Fruit fly (Drosophila melanogaster) whole organism, embryonic: ENCODE measurements around the gene CG33181.

Experiments used
- Asciz ChIP-seq: fragments of 200-800 bp; sonication (Bioruptor generic); optimal IDR thresholded peaks from 2 replicates; lab custom pipeline; 2017; ENCODE audit warnings: missing biosample characterization, mild to moderate bottlenecking, missing genetic modification characterization, missing genetic modification reagents
- Bgb ChIP-seq: fragments of 200-800 bp; sonication (Bioruptor generic); IDR thresholded peaks from 2 replicates; pipeline ENCODE4 v1.3.6; 2022; ENCODE audit warnings: missing biosample characterization, missing genetic modification characterization; ENCODE audit not compliant: partially characterized antibody
- Blimp-1 ChIP-seq: fragments of 200-800 bp; sonication (Bioruptor generic); optimal IDR thresholded peaks from 3 replicates; lab custom pipeline; 2018; ENCODE audit warnings: missing biosample characterization, missing genetic modification characterization, mild to moderate bottlenecking, moderate library complexity, missing genetic modification reagents
- CG11085 ChIP-seq: fragments of 200-800 bp; sonication (Bioruptor generic); IDR thresholded peaks from 2 replicates; pipeline ENCODE4 v1.3.6; 2022; ENCODE audit warnings: missing biosample characterization, missing genetic modification characterization
- CG11398 ChIP-seq: fragments of 200-800 bp; sonication (Bioruptor generic); optimal IDR thresholded peaks from 2 replicates; lab custom pipeline; 2016; ENCODE audit warnings: missing biosample characterization, missing genetic modification characterization
- CG11504 ChIP-seq: fragments of 200-800 bp; sonication (Bioruptor generic); optimal IDR thresholded peaks from 3 replicates; lab custom pipeline; 2019; ENCODE audit warnings: missing biosample characterization, mild to moderate bottlenecking, missing genetic modification characterization, moderate library complexity
- CG13894 ChIP-seq: fragments of 200-800 bp; sonication (Bioruptor generic); optimal IDR thresholded peaks from 3 replicates; lab custom pipeline; 2018; ENCODE audit warnings: missing biosample characterization, mild to moderate bottlenecking, missing genetic modification characterization, moderate library complexity
- CG14860 ChIP-seq: fragments of 200-800 bp; sonication (Bioruptor generic); IDR thresholded peaks from 3 replicates; pipeline ENCODE4 v1.3.6; 2022; ENCODE audit warnings: missing biosample characterization, missing genetic modification characterization; ENCODE audit not compliant: partially characterized antibody
- CG15269 ChIP-seq: fragments of 200-800 bp; sonication (Bioruptor generic); optimal IDR thresholded peaks from 2 replicates; lab custom pipeline; 2018; ENCODE audit warnings: missing biosample characterization, mild to moderate bottlenecking, missing genetic modification characterization, moderate library complexity
- CG15514 ChIP-seq: fragments of 200-800 bp; sonication (Bioruptor generic); optimal IDR thresholded peaks from 3 replicates; lab custom pipeline; 2017; ENCODE audit warnings: missing biosample characterization, missing genetic modification characterization, mild to moderate bottlenecking, moderate library complexity, missing genetic modification reagents
- CG1602 ChIP-seq: fragments of 200-800 bp; sonication (Bioruptor generic); optimal IDR thresholded peaks from 3 replicates; lab custom pipeline; 2016; ENCODE audit warnings: missing biosample characterization, missing genetic modification characterization
- CG17328 ChIP-seq: fragments of 200-800 bp; sonication (Bioruptor generic); IDR thresholded peaks from 2 replicates; pipeline ENCODE4 v1.3.6; 2022; ENCODE audit warnings: missing biosample characterization, missing genetic modification characterization
- CG17359 ChIP-seq: fragments of 200-800 bp; sonication (Bioruptor generic); optimal IDR thresholded peaks from 3 replicates; lab custom pipeline; 2018; ENCODE audit warnings: missing biosample characterization, mild to moderate bottlenecking, missing genetic modification characterization, moderate library complexity
- CG17361 ChIP-seq: fragments of 200-800 bp; sonication (Bioruptor generic); IDR thresholded peaks from 3 replicates; pipeline ENCODE4 v1.3.6; 2022; ENCODE audit warnings: missing biosample characterization, missing genetic modification characterization
- CG17612 ChIP-seq: fragments of 200-800 bp; sonication (Bioruptor generic); IDR thresholded peaks from 2 replicates; pipeline ENCODE4 v1.3.6; 2022; ENCODE audit warnings: missing biosample characterization, missing genetic modification characterization
- CG2875 ChIP-seq: fragments of 200-800 bp; sonication (Bioruptor generic); optimal IDR thresholded peaks from 2 replicates; lab custom pipeline; 2017; ENCODE audit warnings: missing biosample characterization, mild to moderate bottlenecking, missing genetic modification characterization, missing genetic modification reagents
- CG32772 ChIP-seq: fragments of 200-800 bp; sonication (Bioruptor generic); IDR thresholded peaks from 2 replicates; pipeline ENCODE4 v1.3.6; 2022; ENCODE audit warnings: missing biosample characterization, missing genetic modification characterization
- CG34224 ChIP-seq: fragments of 200-800 bp; sonication (Bioruptor generic); IDR thresholded peaks from 3 replicates; pipeline ENCODE4 v1.3.6; 2022; ENCODE audit warnings: missing biosample characterization, missing genetic modification characterization; ENCODE audit not compliant: partially characterized antibody
- CG3838 ChIP-seq: fragments of 200-800 bp; sonication (Bioruptor generic); optimal IDR thresholded peaks from 3 replicates; lab custom pipeline; 2016; ENCODE audit warnings: missing biosample characterization, missing genetic modification characterization
- CG3847 ChIP-seq: fragments of 200-800 bp; sonication (Bioruptor generic); IDR thresholded peaks from 2 replicates; pipeline ENCODE4 v1.3.6; 2022; ENCODE audit warnings: missing biosample characterization, missing genetic modification characterization
- CG7271 ChIP-seq: fragments of 200-800 bp; sonication (Bioruptor generic); optimal IDR thresholded peaks from 2 replicates; lab custom pipeline; 2018; ENCODE audit warnings: missing biosample characterization, mild to moderate bottlenecking, missing genetic modification characterization, moderate library complexity
- CG7556 ChIP-seq: fragments of 200-800 bp; sonication (Bioruptor generic); optimal IDR thresholded peaks from 2 replicates; lab custom pipeline; 2017; ENCODE audit warnings: missing biosample characterization, mild to moderate bottlenecking, missing genetic modification characterization
- CG8924 ChIP-seq: fragments of 200-800 bp; optimal IDR thresholded peaks from 3 replicates; lab custom pipeline; 2019; ENCODE audit warnings: missing biosample characterization, mild to moderate bottlenecking, missing genetic modification characterization, moderate library complexity
- CG9876 ChIP-seq: fragments of 200-800 bp; sonication (Bioruptor generic); optimal IDR thresholded peaks from 2 replicates; lab custom pipeline; 2016; ENCODE audit warnings: missing biosample characterization, missing genetic modification characterization
- D19A ChIP-seq: fragments of 200-800 bp; optimal IDR thresholded peaks from 3 replicates; lab custom pipeline; 2019; ENCODE audit warnings: missing biosample characterization, mild to moderate bottlenecking, missing genetic modification characterization, moderate library complexity
- Dll ChIP-seq: fragments of 200-800 bp; sonication (Bioruptor generic); IDR thresholded peaks from 4 replicates; pipeline ENCODE4 v1.3.6; 2022; ENCODE audit warnings: missing biosample characterization, missing genetic modification characterization; ENCODE audit not compliant: partially characterized antibody
- E2f2 ChIP-seq: fragments of 200-800 bp; sonication (Bioruptor generic); IDR thresholded peaks from 2 replicates; pipeline ENCODE4 v1.3.6; 2022; ENCODE audit warnings: missing biosample characterization, missing genetic modification characterization
- HLH3B ChIP-seq: fragments of 200-800 bp; sonication (Bioruptor generic); IDR thresholded peaks from 2 replicates; pipeline ENCODE4 v1.3.6; 2022; ENCODE audit warnings: missing biosample characterization, missing genetic modification characterization
- Optix ChIP-seq: fragments of 200-800 bp; sonication (Bioruptor generic); IDR thresholded peaks from 3 replicates; pipeline ENCODE4 v1.3.6; 2022; ENCODE audit warnings: missing biosample characterization, missing genetic modification characterization
- Ssrp ChIP-seq: fragments of 200-800 bp; sonication (Bioruptor generic); optimal IDR thresholded peaks from 2 replicates; lab custom pipeline; 2018; ENCODE audit warnings: missing biosample characterization, mild to moderate bottlenecking, missing genetic modification characterization, moderate library complexity
- cg ChIP-seq: fragments of 200-800 bp; sonication (Bioruptor generic); optimal IDR thresholded peaks from 3 replicates; lab custom pipeline; 2019; ENCODE audit warnings: missing biosample characterization, mild to moderate bottlenecking, missing genetic modification characterization, moderate library complexity
- chinmo ChIP-seq: fragments of 200-800 bp; sonication (Bioruptor generic); IDR thresholded peaks from 4 replicates; pipeline ENCODE4 v1.3.6; 2022; ENCODE audit warnings: missing biosample characterization, missing genetic modification characterization; ENCODE audit not compliant: partially characterized antibody
- crc ChIP-seq: fragments of 200-800 bp; sonication (Bioruptor generic); optimal IDR thresholded peaks from 2 replicates; lab custom pipeline; 2016; ENCODE audit warnings: missing biosample characterization, missing genetic modification characterization
- dati ChIP-seq: fragments of 200-800 bp; sonication (Bioruptor generic); IDR thresholded peaks from 2 replicates; pipeline ENCODE4 v1.3.6; 2022; ENCODE audit warnings: missing biosample characterization, missing genetic modification characterization
- ems ChIP-seq: fragments of 200-800 bp; sonication (Bioruptor generic); optimal IDR thresholded peaks from 3 replicates; lab custom pipeline; 2016; ENCODE audit warnings: missing biosample characterization, missing genetic modification characterization
- en ChIP-seq: fragments of 200-800 bp; sonication (Bioruptor generic); optimal IDR thresholded peaks from 2 replicates; lab custom pipeline; 2016; ENCODE audit warnings: missing biosample characterization, missing genetic modification characterization
- gem ChIP-seq: fragments of 200-800 bp; sonication (Bioruptor generic); optimal IDR thresholded peaks from 2 replicates; lab custom pipeline; 2019; ENCODE audit warnings: missing biosample characterization, mild to moderate bottlenecking, missing genetic modification characterization, moderate library complexity
- gt ChIP-seq: fragments of 200-800 bp; sonication (Bioruptor generic); IDR thresholded peaks from 2 replicates; pipeline ENCODE4 v1.3.6; 2022; ENCODE audit warnings: missing biosample characterization, missing genetic modification characterization
- kay ChIP-seq: fragments of 200-800 bp; sonication (Bioruptor generic); optimal IDR thresholded peaks from 2 replicates; lab custom pipeline; 2016; ENCODE audit warnings: missing biosample characterization, missing genetic modification characterization
- klu ChIP-seq: fragments of 200-800 bp; sonication (Bioruptor generic); IDR thresholded peaks from 2 replicates; pipeline ENCODE4 v1.3.6; 2022; ENCODE audit warnings: missing biosample characterization, missing genetic modification characterization
- luna ChIP-seq: fragments of 200-800 bp; sonication (Bioruptor generic); optimal IDR thresholded peaks from 2 replicates; lab custom pipeline; 2016; ENCODE audit warnings: missing biosample characterization, missing genetic modification characterization
- mld ChIP-seq: fragments of 200-800 bp; sonication (Bioruptor generic); IDR thresholded peaks from 3 replicates; pipeline ENCODE4 v1.3.6; 2022; ENCODE audit warnings: missing biosample characterization, missing genetic modification characterization; ENCODE audit not compliant: partially characterized antibody
- otp ChIP-seq: fragments of 200-800 bp; sonication (Bioruptor generic); IDR thresholded peaks from 3 replicates; pipeline ENCODE4, ENCODE4 v1.3.6; 2022; ENCODE audit warnings: missing biosample characterization, missing genetic modification characterization
- row ChIP-seq: fragments of 200-800 bp; sonication (Bioruptor generic); IDR thresholded peaks from 3 replicates; pipeline ENCODE4 v1.3.6; 2022; ENCODE audit warnings: missing biosample characterization, missing genetic modification characterization
- salm ChIP-seq: fragments of 200-800 bp; sonication (Bioruptor generic); optimal IDR thresholded peaks from 2 replicates; lab custom pipeline; 2018; ENCODE audit warnings: missing biosample characterization, mild to moderate bottlenecking, missing genetic modification characterization
- schlank ChIP-seq: fragments of 200-800 bp; sonication (Bioruptor generic); optimal IDR thresholded peaks from 2 replicates; lab custom pipeline; 2018; ENCODE audit warnings: missing biosample characterization, mild to moderate bottlenecking, missing genetic modification characterization
- sna ChIP-seq: fragments of 200-800 bp; sonication (Bioruptor generic); IDR thresholded peaks from 2 replicates; pipeline ENCODE4 v1.3.6; 2022; ENCODE audit warnings: missing biosample characterization, missing genetic modification characterization; ENCODE audit not compliant: partially characterized antibody
- tap ChIP-seq: fragments of 200-800 bp; optimal IDR thresholded peaks from 3 replicates; lab custom pipeline; 2019; ENCODE audit warnings: missing biosample characterization, mild to moderate bottlenecking, missing genetic modification characterization, moderate library complexity
- zen2 ChIP-seq: fragments of 200-800 bp; sonication (Bioruptor generic); IDR thresholded peaks from 3 replicates; pipeline ENCODE4 v1.3.6; 2022; ENCODE audit warnings: missing biosample characterization, missing genetic modification characterization; ENCODE audit not compliant: partially characterized antibody

Gene CG33181

DNA sequence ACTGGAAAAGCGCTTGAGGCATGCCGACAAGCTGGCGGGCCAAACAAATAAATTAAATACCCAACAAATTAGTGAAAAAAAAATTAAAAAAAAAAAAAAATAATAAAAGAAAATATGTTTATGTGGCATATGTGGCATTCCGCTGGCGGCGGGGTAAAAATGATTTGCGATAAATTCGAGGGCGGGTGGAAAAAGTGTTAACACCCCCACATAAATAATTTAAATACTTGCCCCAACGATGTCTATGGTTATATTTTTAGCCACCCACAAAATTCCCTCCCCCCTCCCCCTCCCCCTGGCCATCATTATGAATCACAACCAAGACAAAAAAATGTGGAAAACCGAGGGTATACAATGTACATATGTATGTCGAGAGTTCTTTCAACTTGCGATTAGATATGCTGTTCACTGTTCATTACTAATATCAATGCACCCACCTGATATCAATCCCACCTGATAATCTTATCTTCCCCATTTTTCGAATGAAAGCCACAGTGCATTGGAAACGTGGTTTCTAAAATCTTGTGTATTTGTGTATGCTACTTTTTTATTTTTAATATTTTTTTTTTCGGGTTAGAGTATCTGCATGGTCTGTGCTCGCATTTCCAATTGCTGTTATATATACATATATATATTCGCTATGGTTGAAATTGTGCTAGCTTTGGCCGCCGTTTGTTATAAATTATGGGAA is 38.8 kb upstream of the CG33181 start (continued):
- TF ChIP-seq schlank (tag; lab: Kevin White, UChicago) = no peak
- TF ChIP-seq E2f2 (GFP tag; lab: Robert Waterston, UW) = 0 out of 2 replicates have a peak, but pooled peaks have one; percentile 17
- no peak for TF ChIP-seq ems (GFP tag; lab: Kevin White, UChicago)
- TF ChIP-seq CG2875 (GFP tag; lab: Kevin White, UChicago) = no peak
- TF ChIP-seq CG11504 = peak; percentile 24
- TF ChIP-seq kay (GFP tag; lab: Kevin White, UChicago) = peak; percentile 35
- no peak for TF ChIP-seq Asciz (GFP tag; lab: Kevin White, UChicago)
- TF ChIP-seq chinmo = peak; percentile 70; the same call in 2 of the 4 replicates
- no peak for TF ChIP-seq CG7271
- peak; percentile 48; the same call in 2 of the 3 replicates for TF ChIP-seq row (GFP tag; lab: Robert Waterston, UW)
- TF ChIP-seq CG11085 = no peak
- TF ChIP-seq HLH3B = no peak
- no peak for TF ChIP-seq CG9876 (GFP tag; lab: Kevin White, UChicago)
- TF ChIP-seq gem (tag; lab: Kevin White, UChicago) = peak; percentile 27
- no peak for TF ChIP-seq CG3838
- peak; percentile 85 for TF ChIP-seq D19A (tag; lab: Kevin White, UChicago)
- TF ChIP-seq, all 482 proteins: peak for 18

DNA sequence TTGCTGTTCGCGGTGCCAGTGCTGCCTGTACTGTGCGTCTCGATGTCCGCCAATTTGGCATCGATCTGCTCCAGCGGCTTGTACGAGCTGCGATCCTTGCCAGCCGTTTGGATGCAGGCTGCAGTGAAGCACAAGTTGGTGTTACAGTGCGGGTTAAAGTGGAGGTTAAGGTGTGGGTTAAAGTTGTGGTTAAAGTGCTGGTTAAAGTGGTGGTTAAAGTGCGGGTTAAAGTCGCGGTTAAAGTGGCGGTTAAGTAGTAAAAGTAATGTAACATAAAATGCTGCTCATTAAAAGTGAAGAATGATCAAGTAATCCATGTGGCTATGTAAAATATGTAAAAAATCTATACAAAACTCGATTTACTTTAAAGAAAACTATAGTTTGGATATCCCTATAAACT is 37.0 kb upstream of the CG33181 start:
- TF ChIP-seq CG17328 (GFP tag; lab: Robert Waterston, UW) = no peak
- TF ChIP-seq cg (GFP tag; lab: Kevin White, UChicago) = no peak
- TF ChIP-seq crc (GFP tag; lab: Kevin White, UChicago) = no peak
- no peak for TF ChIP-seq CG1602 (GFP tag; lab: Kevin White, UChicago)
- TF ChIP-seq Optix (GFP tag; lab: Robert Waterston, UW) = no peak
- no peak for TF ChIP-seq otp (GFP tag; lab: Robert Waterston, UW)
- no peak for TF ChIP-seq CG3847 (GFP tag; lab: Robert Waterston, UW)
- TF ChIP-seq CG17359 = no peak
- peak; percentile 100 for TF ChIP-seq zen2 (GFP tag; lab: Robert Waterston, UW)
- TF ChIP-seq CG32772 (GFP tag; lab: Robert Waterston, UW) = no peak
- no peak for TF ChIP-seq CG15269 (tag; lab: Kevin White, UChicago)
- no peak for TF ChIP-seq klu
- TF ChIP-seq Dll (GFP tag; lab: Robert Waterston, UW) = peak; percentile 92
- TF ChIP-seq en (GFP tag; lab: Kevin White, UChicago) = no peak
- TF ChIP-seq Asciz (GFP tag; lab: Kevin White, UChicago) = no peak
- no peak for TF ChIP-seq CG8924 (tag; lab: Kevin White, UChicago)
- no peak for TF ChIP-seq dati
- TF ChIP-seq sna (GFP tag; lab: Robert Waterston, UW) = peak; percentile 97
- TF ChIP-seq CG14860 (GFP tag; lab: Robert Waterston, UW) = peak; percentile 100
- TF ChIP-seq CG13894 = no peak
- no peak for TF ChIP-seq Ssrp (tag; lab: Kevin White, UChicago)
- TF ChIP-seq salm (tag; lab: Kevin White, UChicago) = no peak
- peak; percentile 100 for TF ChIP-seq mld
- no peak for TF ChIP-seq tap (tag; lab: Kevin White, UChicago)
- no peak for TF ChIP-seq luna (GFP tag; lab: Kevin White, UChicago)
- peak; percentile 100 for TF ChIP-seq CG34224 (GFP tag; lab: Robert Waterston, UW)
- no peak for TF ChIP-seq Blimp-1
- peak; percentile 95 for TF ChIP-seq Bgb (GFP tag; lab: Robert Waterston, UW)
- no peak for TF ChIP-seq CG7556 (GFP tag; lab: Kevin White, UChicago)
- TF ChIP-seq CG3838 = no peak
- TF ChIP-seq CG15514 (GFP tag; lab: Kevin White, UChicago) = no peak
- no peak for TF ChIP-seq CG17361 (GFP tag; lab: Robert Waterston, UW)
- TF ChIP-seq CG17612 (GFP tag; lab: Robert Waterston, UW) = no peak
- no peak for TF ChIP-seq gt (GFP tag; lab: Robert Waterston, UW)
- TF ChIP-seq CG11398 (GFP tag; lab: Kevin White, UChicago) = no peak
